Fruit fly (Drosophila melanogaster): ENCODE data around the gene KrT95D.

KrT95D gene

dm6 chr3R:23971208-23971607, 60.4 kb downstream of the KrT95D start:
- TF ChIP-seq Hr78 (GFP tag; optimal IDR thresholded peaks at IDR 0.05): no peak
- TF ChIP-seq sv (GFP tag; optimal IDR thresholded peaks at IDR 0.05): no peak
- no peak for TF ChIP-seq N (GFP tag; optimal IDR thresholded peaks at IDR 0.05)
- TF ChIP-seq Hnf4 (GFP tag; optimal IDR thresholded peaks at IDR 0.05): no peak
- no peak for TF ChIP-seq jim (GFP tag; optimal IDR thresholded peaks at IDR 0.05)
- no peak for TF ChIP-seq dl (GFP tag; optimal IDR thresholded peaks at IDR 0.05; ENCODE audit: insufficient read depth in 1 of 2, partially characterized antibody in 2 of 2)

- TF ChIP-seq GATAd (GFP tag; optimal IDR thresholded peaks at IDR 0.05) (no peak), rgr (GFP tag; optimal IDR thresholded peaks at IDR 0.05) (no peak), Abd-B (GFP tag; optimal IDR thresholded peaks at IDR 0.05) (no peak), HLH106 (tag; optimal IDR thresholded peaks at IDR 0.05) (no peak), OdsH (GFP tag; optimal IDR thresholded peaks at IDR 0.05) (no peak), jim (GFP tag; optimal IDR thresholded peaks at IDR 0.05) (no peak), tai (GFP tag; optimal IDR thresholded peaks at IDR 0.05) (no peak), N (GFP tag; optimal IDR thresholded peaks at IDR 0.05) (no peak), Hr83 (GFP tag; optimal IDR thresholded peaks at IDR 0.05; ENCODE audit: poor library complexity, severe bottlenecking) (no peak), br (GFP tag; optimal IDR thresholded peaks at IDR 0.05) (no peak), usp (GFP tag; optimal IDR thresholded peaks at IDR 0.05) (no peak), Rel (GFP tag; optimal IDR thresholded peaks at IDR 0.05) (no peak), Rel (tag; optimal IDR thresholded peaks at IDR 0.05) (no peak), lola (GFP tag; optimal IDR thresholded peaks at IDR 0.05) (no peak), dl (GFP tag; optimal IDR thresholded peaks at IDR 0.05; ENCODE audit: insufficient read depth in 1 of 2, partially characterized antibody in 2 of 2) (no peak)
Observed at dm6 chr3R:23969449-23969848, 62.2 kb downstream of the KrT95D start.

- no peak for TF ChIP-seq psq (GFP tag; optimal IDR thresholded peaks at IDR 0.05)
- no peak for TF ChIP-seq OdsH (GFP tag; optimal IDR thresholded peaks at IDR 0.05)
Observed at dm6 chr3R:23964913-23965718, 66.5 kb downstream of the KrT95D start.

DNA sequence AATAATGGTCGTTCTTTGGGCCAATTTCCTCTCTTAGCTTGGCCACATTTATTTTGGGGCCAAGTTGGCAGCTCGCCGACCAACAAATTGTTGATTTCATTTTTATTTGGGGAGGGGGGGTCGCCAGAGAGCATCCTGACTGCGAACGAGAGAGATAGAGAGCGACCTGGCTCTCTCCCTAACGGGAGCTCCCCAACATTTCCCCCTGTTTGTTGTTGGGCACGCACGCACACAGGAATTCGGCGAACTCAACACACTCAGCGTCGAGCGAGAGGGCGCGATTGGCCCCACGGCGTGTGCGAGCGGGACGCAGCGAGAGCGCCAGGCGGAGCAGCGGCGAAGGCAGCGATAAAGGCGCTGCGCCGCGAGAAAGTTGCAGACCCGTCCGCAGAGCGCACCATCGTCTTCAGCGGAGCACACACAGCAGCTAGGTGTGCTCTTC, 68.8 kb downstream of the KrT95D start, which contains the start of gene CG31140:
TSS of gene CG31140 (plus strand) at position 400 of the 442 bp plus-strand sequence.
- TF ChIP-seq ey (GFP tag; optimal IDR thresholded peaks at IDR 0.05): no peak
- peak; percentile 43 for TF ChIP-seq Dif (GFP tag; optimal IDR thresholded peaks at IDR 0.05; ENCODE audit: partially characterized antibody)
- TF ChIP-seq Sp1 (GFP tag; optimal IDR thresholded peaks at IDR 0.05): peak; percentile 26
- TF ChIP-seq GATAd (GFP tag; optimal IDR thresholded peaks at IDR 0.05): no peak
- no peak for TF ChIP-seq sv (GFP tag; optimal IDR thresholded peaks at IDR 0.05)
- TF ChIP-seq rgr (GFP tag; optimal IDR thresholded peaks at IDR 0.05): peak; percentile 6
- TF ChIP-seq jim (GFP tag; optimal IDR thresholded peaks at IDR 0.05): no peak
- peak; percentile 10 for TF ChIP-seq Vsx2 (GFP tag; optimal IDR thresholded peaks at IDR 0.05; ENCODE audit: partially characterized antibody)
- TF ChIP-seq h (GFP tag; optimal IDR thresholded peaks at IDR 0.05): no peak
- no peak for TF ChIP-seq HLH106 (tag; optimal IDR thresholded peaks at IDR 0.05)
- TF ChIP-seq pan (optimal IDR thresholded peaks at IDR 0.05): no peak
- TF ChIP-seq Hr83 (GFP tag; optimal IDR thresholded peaks at IDR 0.05; ENCODE audit: poor library complexity, severe bottlenecking): no peak
- TF ChIP-seq Rel (GFP tag; optimal IDR thresholded peaks at IDR 0.05): no peak
- peak; percentile 22 for TF ChIP-seq Rel (tag; optimal IDR thresholded peaks at IDR 0.05)
- peak in 1 of 2 experiments; percentile 6 for TF ChIP-seq dl (GFP tag; optimal IDR thresholded peaks at IDR 0.05; ENCODE audit: insufficient read depth in 1 of 2, partially characterized antibody in 2 of 2)

DNA sequence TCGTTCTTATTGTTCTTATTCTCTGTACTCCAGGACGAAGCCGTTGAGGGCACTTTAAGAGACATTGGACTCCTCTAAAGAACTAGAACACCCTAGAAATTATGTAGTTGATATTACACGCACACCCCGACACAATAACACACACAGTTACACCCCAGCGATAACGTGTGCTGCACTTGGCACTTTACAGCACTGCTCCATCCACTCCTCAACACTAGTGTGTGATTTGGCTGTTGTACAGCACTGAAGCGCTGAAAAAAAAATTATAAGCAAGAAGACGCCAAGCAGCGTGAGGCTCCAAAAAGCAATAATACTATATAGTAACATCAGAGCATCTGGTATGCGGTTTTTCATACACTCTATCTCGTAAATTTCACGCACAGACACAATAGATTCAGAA, 70.8 kb downstream of the KrT95D start:
- TF ChIP-seq dl (GFP tag; optimal IDR thresholded peaks at IDR 0.05; ENCODE audit: insufficient read depth in 1 of 2, partially characterized antibody in 2 of 2) (no peak), Mio (GFP tag; optimal IDR thresholded peaks at IDR 0.05) (no peak), dsf (GFP tag; optimal IDR thresholded peaks at IDR 0.05; ENCODE audit: borderline replicate concordance) (no peak), Dfd (GFP tag; optimal IDR thresholded peaks at IDR 0.05) (no peak)

Data from whole organism, wandering third instar larva.